Worm (Caenorhabditis elegans) whole organism, L2 larva: ENCODE measurements around the gene msa-1.

Experiments used
- C34F6.9 ChIP-seq: fragments of 150-350 bp; optimal IDR thresholded peaks from 2 replicates; lab custom pipeline; 2014; ENCODE audit warnings: missing biosample characterization, missing genetic modification characterization
- ZK546.5 ChIP-seq: sonication (generic microtip); optimal IDR thresholded peaks from 2 replicates; lab custom pipeline; 2017; ENCODE audit warnings: missing biosample characterization, missing genetic modification characterization
- alr-1 ChIP-seq: fragments of 150-350 bp; optimal IDR thresholded peaks from 2 replicates; lab custom pipeline; 2014; ENCODE audit warnings: missing biosample characterization, missing genetic modification characterization
- aly-2 ChIP-seq: fragments of 150-350 bp; optimal IDR thresholded peaks from 2 replicates; lab custom pipeline; 2014; ENCODE audit warnings: missing biosample characterization, missing genetic modification characterization
- ceh-16 ChIP-seq: fragments of 150-350 bp; optimal IDR thresholded peaks from 2 replicates; lab custom pipeline; 2014; ENCODE audit warnings: missing biosample characterization, missing genetic modification characterization
- ceh-82 ChIP-seq: fragments of 150-350 bp; optimal IDR thresholded peaks from 2 replicates; lab custom pipeline; 2014; ENCODE audit warnings: missing biosample characterization, missing genetic modification characterization
- dmd-4 ChIP-seq: sonication (generic microtip); optimal IDR thresholded peaks from 2 replicates; lab custom pipeline; 2017; ENCODE audit warnings: missing biosample characterization, missing genetic modification characterization
- egl-27 ChIP-seq: sonication (generic microtip); optimal IDR thresholded peaks from 3 replicates; lab custom pipeline; 2017; ENCODE audit warnings: missing biosample characterization, missing genetic modification reagents, missing genetic modification characterization
- lin-11 ChIP-seq: fragments of 150-350 bp; sonication (generic microtip); optimal IDR thresholded peaks from 2 replicates; lab custom pipeline; 2014; ENCODE audit warnings: missing biosample characterization, missing genetic modification characterization, inconsistent platforms, mixed read lengths
- lin-13 ChIP-seq: fragments of 150-350 bp; optimal IDR thresholded peaks from 2 replicates; lab custom pipeline; 2014; ENCODE audit warnings: missing biosample characterization, missing genetic modification reagents, missing genetic modification characterization
- mab-5 ChIP-seq: fragments of 150-350 bp; optimal IDR thresholded peaks from 2 replicates; lab custom pipeline; 2014; ENCODE audit warnings: missing biosample characterization, missing genetic modification characterization
- nhr-11 ChIP-seq: fragments of 150-350 bp; optimal IDR thresholded peaks from 2 replicates; lab custom pipeline; 2014; ENCODE audit warnings: missing biosample characterization, missing genetic modification characterization
- nhr-129 ChIP-seq: fragments of 150-350 bp; optimal IDR thresholded peaks from 2 replicates; lab custom pipeline; 2014; ENCODE audit warnings: missing biosample characterization, missing genetic modification characterization
- sem-4 ChIP-seq: fragments of 150-350 bp; optimal IDR thresholded peaks from 2 replicates; lab custom pipeline; 2014; ENCODE audit warnings: missing biosample characterization, missing genetic modification reagents, missing genetic modification characterization
- sma-3 ChIP-seq: sonication (generic microtip); optimal IDR thresholded peaks from 2 replicates; lab custom pipeline; 2016; ENCODE audit warnings: missing genetic modification reagents, missing genetic modification characterization, missing compliant biosample characterization
- snpc-4 ChIP-seq: fragments of 150-350 bp; optimal IDR thresholded peaks from 2 replicates; lab custom pipeline; 2014; ENCODE audit warnings: missing biosample characterization, missing genetic modification characterization
- unc-55 ChIP-seq: fragments of 150-350 bp; sonication (generic microtip); optimal IDR thresholded peaks from 3 replicates; lab custom pipeline; 2014; ENCODE audit warnings: missing biosample characterization, missing genetic modification reagents, missing genetic modification characterization
- unc-62 ChIP-seq: fragments of 150-350 bp; optimal IDR thresholded peaks from 2 replicates; lab custom pipeline; 2014; ENCODE audit warnings: missing biosample characterization, missing genetic modification reagents, missing genetic modification characterization
- zag-1 ChIP-seq: fragments of 150-350 bp; optimal IDR thresholded peaks from 2 replicates; lab custom pipeline; 2014; ENCODE audit warnings: missing biosample characterization, missing genetic modification characterization
- ztf-4 ChIP-seq: fragments of 150-350 bp; optimal IDR thresholded peaks from 2 replicates; lab custom pipeline; 2014; ENCODE audit warnings: missing biosample characterization, missing genetic modification characterization

msa-1 gene

ce11 chrIV:9135377-9135776 lies 47.0 kb downstream of the msa-1 start, which contains the start of gene delm-1:
TSS of gene delm-1 (minus strand) at chrIV:9135477.
- no peak for TF ChIP-seq nhr-11 (tag; lab: Kevin White, UChicago)
- no peak for TF ChIP-seq ceh-16 (tag; lab: Kevin White, UChicago)
- no peak for TF ChIP-seq lin-13
- no peak for TF ChIP-seq mab-5 (tag; lab: Kevin White, UChicago)
- no peak for TF ChIP-seq ztf-4 (tag; lab: Kevin White, UChicago)
- no peak for TF ChIP-seq dmd-4 (tag; lab: Kevin White, UChicago)
- TF ChIP-seq sem-4 (tag; lab: Kevin White, UChicago), result no peak
- no peak for TF ChIP-seq lin-11
- no peak for TF ChIP-seq aly-2 (tag; lab: Kevin White, UChicago)
- TF ChIP-seq alr-1 (tag; lab: Kevin White, UChicago), result no peak
- no peak for TF ChIP-seq C34F6.9 (tag; lab: Kevin White, UChicago)
- TF ChIP-seq egl-27, result no peak
- TF ChIP-seq, all 48 proteins: peak for 0

ce11 chrIV:9140172-9140805 lies 51.9 kb downstream of the msa-1 start:
- TF ChIP-seq ZK546.5 (no peak), snpc-4 (tag; lab: Kevin White, UChicago) (no peak), lin-11 (no peak), unc-62 (GFP tag; lab: Kevin White, UChicago) (no peak), ceh-82 (tag; lab: Kevin White, UChicago) (no peak), mab-5 (tag; lab: Kevin White, UChicago) (no peak), unc-55 (GFP tag; lab: Kevin White, UChicago) (no peak), sma-3 (no peak), nhr-129 (tag; lab: Kevin White, UChicago) (no peak), zag-1 (tag; lab: Kevin White, UChicago) (no peak)
